Fruit fly (Drosophila melanogaster) Kc167 (cell line): ENCODE measurements around the gene CG10589.

Experiments used
- Myc ChIP-seq: fragments of >200 bp; optimal IDR thresholded peaks from 2 replicates; lab custom pipeline; 2017; ENCODE audit warnings: missing external identifiers
- Sin3A ChIP-seq: fragments of >200 bp; optimal IDR thresholded peaks from 2 replicates; lab custom pipeline; 2018; ENCODE audit warnings: missing external identifiers
- insv ChIP-seq: fragments of >200 bp; optimal IDR thresholded peaks from 3 replicates; lab custom pipeline; 2018; ENCODE audit warnings: missing external identifiers
- psq ChIP-seq: fragments of >200 bp; optimal IDR thresholded peaks from 2 replicates; lab custom pipeline; 2017; ENCODE audit warnings: missing external identifiers
- ttk ChIP-seq: sonication (Bioruptor generic); optimal IDR thresholded peaks from 2 replicates; lab custom pipeline; 2017; ENCODE audit warnings: missing external identifiers

- TF ChIP-seq psq (lab: Kevin White, UChicago) (no peak), insv (no peak), Sin3A (lab: Kevin White, UChicago) (no peak), Myc (no peak), ttk (lab: Kevin White, UChicago) (no peak)
These were observed 4.9 kb downstream of the CG10589 start for dm6 chr3L:20932556-20932955.
